Worm (Caenorhabditis elegans) whole organism, L3 larva: ENCODE results near the gene btb-8.

Source experiments
- R02D3.7 ChIP-seq: fragments of 150-350 bp; optimal IDR thresholded peaks from 2 replicates; lab custom pipeline; 2014; ENCODE audit warnings: missing biosample characterization, missing genetic modification characterization
- ZK546.5 ChIP-seq: sonication (generic microtip); optimal IDR thresholded peaks from 2 replicates; lab custom pipeline; 2017; ENCODE audit warnings: missing biosample characterization, missing genetic modification characterization
- aly-2 ChIP-seq: fragments of 150-350 bp; optimal IDR thresholded peaks from 2 replicates; lab custom pipeline; 2014; ENCODE audit warnings: missing biosample characterization, missing genetic modification characterization
- ama-1 ChIP-seq: fragments of 150-350 bp; optimal IDR thresholded peaks from 2 replicates; lab custom pipeline; 2018
- ceh-28 ChIP-seq: fragments of 150-350 bp; optimal IDR thresholded peaks from 2 replicates; lab custom pipeline; 2014; ENCODE audit warnings: missing biosample characterization, missing genetic modification reagents, missing genetic modification characterization
- ceh-82 ChIP-seq: fragments of 150-350 bp; optimal IDR thresholded peaks from 2 replicates; lab custom pipeline; 2014; ENCODE audit warnings: missing biosample characterization, missing genetic modification characterization
- egl-5 ChIP-seq: fragments of 150-350 bp; optimal IDR thresholded peaks from 2 replicates; lab custom pipeline; 2017; ENCODE audit warnings: missing biosample characterization, missing genetic modification reagents, missing genetic modification characterization, inconsistent platforms
- elt-1 ChIP-seq: fragments of 150-350 bp; optimal IDR thresholded peaks from 2 replicates; lab custom pipeline; 2014; ENCODE audit warnings: missing biosample characterization, missing genetic modification characterization
- elt-3 ChIP-seq, 3 experiments: fragments of 150-350 bp in 1 of 3; sonication (generic microtip) in 2 of 3; optimal IDR thresholded peaks; 2 replicates in 2 of 3; 4 replicates in 1 of 3; lab custom pipeline; 2014 to 2017; ENCODE audit warnings: missing biosample characterization in 3 of 3, missing genetic modification characterization in 3 of 3
- eor-1 ChIP-seq, 2 experiments: fragments of 150-350 bp; optimal IDR thresholded peaks; 2 replicates each; lab custom pipeline; 2014 to 2018; ENCODE audit warnings: missing biosample characterization in 2 of 2, missing genetic modification characterization in 2 of 2
- fkh-2 ChIP-seq: fragments of 150-350 bp; optimal IDR thresholded peaks from 2 replicates; lab custom pipeline; 2014; ENCODE audit warnings: missing biosample characterization, missing genetic modification reagents, missing genetic modification characterization
- hmg-11 ChIP-seq: sonication (generic microtip); optimal IDR thresholded peaks from 2 replicates; lab custom pipeline; 2016; ENCODE audit warnings: missing genetic modification characterization, missing compliant biosample characterization
- jun-1 ChIP-seq: fragments of 150-350 bp; optimal IDR thresholded peaks from 2 replicates; lab custom pipeline; 2014; ENCODE audit warnings: missing biosample characterization, missing genetic modification reagents, missing genetic modification characterization
- mdl-1 ChIP-seq: fragments of 150-350 bp; optimal IDR thresholded peaks from 2 replicates; lab custom pipeline; 2014; ENCODE audit warnings: missing biosample characterization, missing genetic modification characterization
- nfya-1 ChIP-seq: sonication (generic microtip); optimal IDR thresholded peaks from 2 replicates; lab custom pipeline; 2017; ENCODE audit warnings: missing genetic modification characterization, mild to moderate bottlenecking, missing compliant biosample characterization, antibody characterized with exemption, moderate library complexity; ENCODE audit not compliant: insufficient read depth
- nhr-12 ChIP-seq: fragments of 150-350 bp; optimal IDR thresholded peaks from 2 replicates; lab custom pipeline; 2014; ENCODE audit warnings: missing biosample characterization, missing genetic modification characterization
- nhr-23 ChIP-seq: fragments of 150-350 bp; optimal IDR thresholded peaks from 2 replicates; lab custom pipeline; 2014; ENCODE audit warnings: missing biosample characterization, missing genetic modification reagents, missing genetic modification characterization
- nhr-237 ChIP-seq: fragments of 150-350 bp; optimal IDR thresholded peaks from 2 replicates; lab custom pipeline; 2014; ENCODE audit warnings: missing biosample characterization, missing genetic modification characterization
- nhr-25 ChIP-seq: sonication (generic microtip); optimal IDR thresholded peaks from 2 replicates; lab custom pipeline; 2017; ENCODE audit warnings: missing biosample characterization, missing genetic modification characterization
- nhr-43 ChIP-seq: sonication (generic microtip); optimal IDR thresholded peaks from 2 replicates; lab custom pipeline; 2016; ENCODE audit warnings: mild to moderate bottlenecking, missing genetic modification characterization, missing compliant biosample characterization; ENCODE audit not compliant: poor library complexity, severe bottlenecking
- nhr-67 ChIP-seq: fragments of 150-350 bp; optimal IDR thresholded peaks from 2 replicates; lab custom pipeline; 2014; ENCODE audit warnings: missing biosample characterization, missing genetic modification characterization
- nhr-76 ChIP-seq: fragments of 150-350 bp; sonication (generic microtip); optimal IDR thresholded peaks from 5 replicates; lab custom pipeline; 2014; ENCODE audit warnings: missing biosample characterization, missing genetic modification characterization
- nhr-77 ChIP-seq: fragments of 150-350 bp; optimal IDR thresholded peaks from 2 replicates; lab custom pipeline; 2014; ENCODE audit warnings: missing biosample characterization, missing genetic modification characterization
- pha-4 ChIP-seq: fragments of 150-350 bp; optimal IDR thresholded peaks from 2 replicates; lab custom pipeline; 2014; ENCODE audit warnings: missing biosample characterization, missing genetic modification reagents, missing genetic modification characterization
- pqm-1 ChIP-seq: fragments of 150-350 bp; optimal IDR thresholded peaks from 2 replicates; lab custom pipeline; 2017; ENCODE audit warnings: missing biosample characterization, missing genetic modification characterization, inconsistent platforms
- sea-2 ChIP-seq: fragments of 150-350 bp; sonication (generic microtip); optimal IDR thresholded peaks from 4 replicates; lab custom pipeline; 2014; ENCODE audit warnings: missing biosample characterization, missing genetic modification reagents, missing genetic modification characterization
- snpc-4 ChIP-seq: fragments of 150-350 bp; optimal IDR thresholded peaks from 2 replicates; lab custom pipeline; 2014; ENCODE audit warnings: missing biosample characterization, missing genetic modification characterization
- tbx-2 ChIP-seq: sonication (generic microtip); optimal IDR thresholded peaks from 2 replicates; lab custom pipeline; 2016; ENCODE audit warnings: mild to moderate bottlenecking, missing genetic modification characterization, missing compliant biosample characterization
- unc-39 ChIP-seq: sonication (generic microtip); optimal IDR thresholded peaks from 4 replicates; lab custom pipeline; 2017; ENCODE audit warnings: missing biosample characterization, missing genetic modification characterization
- unc-62 ChIP-seq: fragments of 150-350 bp; sonication (generic microtip); optimal IDR thresholded peaks from 4 replicates; lab custom pipeline; 2014; ENCODE audit warnings: missing biosample characterization, missing genetic modification reagents, missing genetic modification characterization
- zag-1 ChIP-seq: fragments of 150-350 bp; optimal IDR thresholded peaks from 2 replicates; lab custom pipeline; 2014; ENCODE audit warnings: missing biosample characterization, missing genetic modification characterization
- ztf-11 ChIP-seq: fragments of 150-350 bp; optimal IDR thresholded peaks from 2 replicates; lab custom pipeline; 2014; ENCODE audit warnings: missing biosample characterization, missing genetic modification characterization
- ztf-4 ChIP-seq: fragments of 150-350 bp; optimal IDR thresholded peaks from 2 replicates; lab custom pipeline; 2014; ENCODE audit warnings: missing biosample characterization, missing genetic modification characterization

The btb-8 gene

DNA sequence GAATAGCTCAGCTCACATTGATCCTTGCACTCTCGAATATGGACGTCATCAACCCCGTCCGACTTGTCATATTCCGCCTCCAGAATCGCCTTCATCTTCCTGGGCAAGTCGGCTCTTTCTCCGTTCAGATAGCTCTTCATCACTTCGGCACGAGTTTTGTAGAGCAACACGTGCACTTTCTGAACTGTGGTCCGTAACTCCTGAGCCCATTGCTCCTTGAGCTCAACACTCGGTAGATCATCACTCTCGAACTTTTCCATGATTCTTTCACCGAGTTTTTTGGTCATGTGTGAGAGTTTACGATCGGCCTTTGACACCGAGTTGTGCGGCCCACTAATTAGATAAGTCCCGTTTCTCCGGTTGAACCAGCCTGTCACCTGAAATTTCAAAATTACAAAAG lies 12.6 kb downstream of the btb-8 start:
- no peak for TF ChIP-seq ceh-82 (tag; lab: Kevin White, UChicago)

DNA sequence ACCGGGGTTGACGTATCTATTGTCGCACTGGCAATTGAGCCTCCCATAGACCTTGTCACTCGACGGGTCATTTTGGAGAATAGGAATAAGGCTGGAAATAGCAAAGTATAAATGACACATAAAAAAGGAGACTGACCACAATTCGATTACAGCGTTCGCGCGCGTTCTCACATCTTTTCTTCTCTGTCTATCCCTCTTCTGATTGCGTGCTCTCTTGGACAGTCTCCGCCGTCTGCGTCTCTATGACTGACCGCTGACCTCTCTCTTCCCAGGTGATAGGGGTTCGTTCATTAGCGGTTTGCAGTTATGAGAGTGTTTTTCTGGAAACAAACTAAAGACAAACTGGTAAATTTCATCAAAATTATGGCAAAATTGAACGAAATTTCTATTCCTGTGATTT lies 13.8 kb downstream of the btb-8 start, which contains the start of gene ceh-83:
ceh-83 (minus strand) TSS at position 181 of the 400 bp plus-strand sequence.
- TF ChIP-seq R02D3.7 (tag; lab: Kevin White, UChicago) = no peak

DNA sequence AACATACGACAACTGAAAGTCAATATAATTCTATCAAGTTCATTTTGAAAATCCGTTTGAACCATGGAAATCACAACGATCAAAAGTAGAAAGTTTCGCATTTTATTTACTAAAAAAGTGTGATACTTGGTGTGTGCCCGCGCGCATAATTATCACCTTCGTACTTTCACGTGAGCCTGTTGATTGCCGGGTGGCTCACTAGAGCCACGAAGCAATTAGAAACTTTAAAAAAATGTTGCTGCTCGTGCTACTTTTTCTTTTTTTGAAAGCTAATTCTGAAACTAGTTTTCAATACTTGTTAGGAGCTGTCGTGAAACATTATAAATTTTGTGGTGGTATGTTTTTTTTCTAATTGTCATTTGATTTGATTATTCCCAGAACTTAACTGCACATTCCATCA lies 16.3 kb downstream of the btb-8 start, which contains the start of the genes irld-9 and irld-33:
irld-9 (minus strand) TSS at position 101 of the 400 bp plus-strand sequence.
irld-33 (plus strand) TSS at position 209 of the 400 bp plus-strand sequence.
- TF ChIP-seq ceh-28 (no peak), ama-1 (lab: Kevin White, UChicago) (no peak), egl-5 (tag; lab: Kevin White, UChicago) (no peak), ZK546.5 (tag; lab: Kevin White, UChicago) (no peak), unc-62 (no peak), nhr-25 (tag; lab: Kevin White, UChicago) (no peak), nhr-237 (tag; lab: Kevin White, UChicago) (no peak), nhr-76 (tag; lab: Kevin White, UChicago) (no peak), ceh-82 (tag; lab: Kevin White, UChicago) (no peak), sea-2 (GFP tag; lab: Kevin White, UChicago) (no peak), elt-1 (tag; lab: Kevin White, UChicago) (no peak), pqm-1 (tag; lab: Kevin White, UChicago) (no peak)

DNA sequence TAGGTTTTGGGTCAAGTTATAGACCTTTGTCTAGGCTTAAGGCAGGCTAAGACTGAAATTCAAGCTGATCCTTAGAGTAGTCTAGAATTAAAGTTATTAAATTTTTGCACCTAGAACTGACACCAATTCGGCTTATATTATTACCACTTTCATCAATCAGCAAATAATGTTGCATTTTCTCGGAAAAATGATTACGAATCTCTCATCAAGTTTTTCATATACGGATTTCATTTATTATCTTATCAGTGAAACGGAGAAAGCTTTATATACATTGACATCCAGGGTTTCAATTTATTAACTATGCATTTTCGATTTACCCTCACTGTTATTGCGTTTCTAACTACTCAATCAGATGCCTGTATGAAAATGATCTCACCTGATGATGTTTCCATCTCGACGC lies 18.7 kb downstream of the btb-8 start, which contains the start of gene K07G6.1:
K07G6.1 (plus strand) TSS at position 301 of the 400 bp plus-strand sequence.
- TF ChIP-seq pqm-1 (tag; lab: Kevin White, UChicago) = no peak
- no peak for TF ChIP-seq tbx-2 (tag; lab: Kevin White, UChicago)
- no peak for TF ChIP-seq elt-3 (tag; optimal IDR thresholded peaks at IDR 0.05; lab: Kevin White, UChicago)
- TF ChIP-seq ztf-11 = no peak
- TF ChIP-seq ceh-28 = no peak
- no peak for TF ChIP-seq zag-1
- no peak for TF ChIP-seq unc-39 (tag; lab: Kevin White, UChicago)
- no peak for TF ChIP-seq eor-1 (tag; optimal IDR thresholded peaks at IDR 0.05; lab: Kevin White, UChicago)
- TF ChIP-seq egl-5 (tag; lab: Kevin White, UChicago) = no peak
- TF ChIP-seq hmg-11 (tag; lab: Kevin White, UChicago) = no peak

- TF ChIP-seq pha-4 (tag; lab: Kevin White, UChicago) (no peak), aly-2 (no peak), sea-2 (GFP tag; lab: Kevin White, UChicago) (no peak), eor-1 (tag; optimal IDR thresholded peaks at IDR 0.05; lab: Kevin White, UChicago) (no peak), mdl-1 (no peak), elt-3 (tag; optimal IDR thresholded peaks at IDR 0.05; lab: Kevin White, UChicago) (no peak), unc-39 (tag; lab: Kevin White, UChicago) (no peak), nhr-237 (tag; lab: Kevin White, UChicago) (no peak), nhr-67 (tag; lab: Kevin White, UChicago) (no peak), nhr-23 (tag; lab: Kevin White, UChicago) (no peak), nhr-25 (tag; lab: Kevin White, UChicago) (no peak), nhr-76 (tag; lab: Kevin White, UChicago) (no peak), egl-5 (tag; lab: Kevin White, UChicago) (no peak), nfya-1 (no peak), fkh-2 (tag; lab: Kevin White, UChicago) (no peak), nhr-77 (tag; lab: Kevin White, UChicago) (no peak), snpc-4 (tag; lab: Kevin White, UChicago) (no peak)
Measured at ce11 chrII:1742535-1742934, 20.0 kb downstream of the btb-8 start, which contains the start of gene F36H5.12. Gene F36H5.12, plus strand, starts transcription at chrII:1742835.

DNA sequence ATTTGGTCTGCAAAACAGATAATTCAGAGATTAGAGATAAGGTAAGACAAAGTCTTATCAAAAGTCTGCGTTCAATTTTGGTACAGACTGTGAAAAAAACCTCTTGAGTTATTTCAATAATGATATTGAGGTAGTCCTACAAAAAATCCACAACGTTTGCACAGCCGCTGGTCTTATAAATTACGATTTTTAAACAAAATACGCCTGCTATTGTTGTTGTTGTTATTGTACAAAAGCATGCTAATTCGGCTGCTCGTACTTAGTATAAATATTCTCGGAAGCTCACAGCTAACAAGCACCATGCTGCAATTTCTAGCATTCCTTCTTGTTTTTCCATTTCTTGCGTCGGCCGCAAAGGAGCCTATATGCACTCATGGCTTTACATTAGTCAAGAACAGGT lies 21.6 kb downstream of the btb-8 start, which contains the start of gene clec-19:
clec-19 (plus strand) TSS at position 301 of the 400 bp plus-strand sequence.
- TF ChIP-seq nhr-43 (tag; lab: Kevin White, UChicago) (no peak), elt-3 (tag; optimal IDR thresholded peaks at IDR 0.05; lab: Kevin White, UChicago) (no peak), nhr-76 (tag; lab: Kevin White, UChicago) (no peak), ztf-4 (no peak), eor-1 (tag; optimal IDR thresholded peaks at IDR 0.05; lab: Kevin White, UChicago) (no peak), nhr-77 (tag; lab: Kevin White, UChicago) (no peak), ama-1 (lab: Kevin White, UChicago) (no peak), ztf-11 (no peak), ceh-82 (tag; lab: Kevin White, UChicago) (no peak), jun-1 (tag; lab: Kevin White, UChicago) (no peak), snpc-4 (tag; lab: Kevin White, UChicago) (no peak), zag-1 (no peak), egl-5 (tag; lab: Kevin White, UChicago) (no peak), R02D3.7 (tag; lab: Kevin White, UChicago) (no peak), nhr-12 (no peak), nhr-25 (tag; lab: Kevin White, UChicago) (no peak), sea-2 (GFP tag; lab: Kevin White, UChicago) (no peak), tbx-2 (tag; lab: Kevin White, UChicago) (no peak), pha-4 (tag; lab: Kevin White, UChicago) (no peak), aly-2 (no peak)
- TF ChIP-seq, all 47 proteins: peak for 0
